Worm (Caenorhabditis elegans) whole organism, early embryonic: ENCODE data around the gene clc-1.

ENCODE experiments used
- B0310.2 ChIP-seq: sonication (generic microtip); optimal IDR thresholded peaks from 2 replicates; lab custom pipeline; 2016; ENCODE audit warnings: mild to moderate bottlenecking, missing genetic modification characterization, missing compliant biosample characterization
- aly-1 ChIP-seq: sonication (generic microtip); optimal IDR thresholded peaks from 2 replicates; lab custom pipeline; 2016; ENCODE audit warnings: missing genetic modification characterization, missing compliant biosample characterization
- ama-1 ChIP-seq: fragments of 150-350 bp; optimal IDR thresholded peaks from 2 replicates; lab custom pipeline; 2014
- flt-1 ChIP-seq: fragments of 200-800 bp; sonication (Bioruptor generic); IDR thresholded peaks from 2 replicates; pipeline ENCODE4 v1.3.6; 2022; ENCODE audit warnings: missing genetic modification characterization, missing compliant biosample characterization
- hmg-4 ChIP-seq: fragments of 200-800 bp; sonication (Bioruptor generic); optimal IDR thresholded peaks from 2 replicates; lab custom pipeline; 2018; ENCODE audit warnings: mild to moderate bottlenecking, missing genetic modification characterization, missing compliant biosample characterization
- pes-1 ChIP-seq: fragments of 200-800 bp; sonication (Bioruptor generic); IDR thresholded peaks from 2 replicates; pipeline ENCODE4 v1.3.6; 2022; ENCODE audit warnings: missing genetic modification reagents, missing genetic modification characterization, missing compliant biosample characterization
- scrt-1 ChIP-seq: fragments of 200-800 bp; sonication (Bioruptor generic); IDR thresholded peaks from 2 replicates; pipeline ENCODE4 v1.3.6; 2022; ENCODE audit warnings: missing genetic modification characterization, missing compliant biosample characterization
- tra-4 ChIP-seq: sonication (generic microtip); optimal IDR thresholded peaks from 2 replicates; lab custom pipeline; 2017; ENCODE audit warnings: missing genetic modification characterization, missing compliant biosample characterization

DNA sequence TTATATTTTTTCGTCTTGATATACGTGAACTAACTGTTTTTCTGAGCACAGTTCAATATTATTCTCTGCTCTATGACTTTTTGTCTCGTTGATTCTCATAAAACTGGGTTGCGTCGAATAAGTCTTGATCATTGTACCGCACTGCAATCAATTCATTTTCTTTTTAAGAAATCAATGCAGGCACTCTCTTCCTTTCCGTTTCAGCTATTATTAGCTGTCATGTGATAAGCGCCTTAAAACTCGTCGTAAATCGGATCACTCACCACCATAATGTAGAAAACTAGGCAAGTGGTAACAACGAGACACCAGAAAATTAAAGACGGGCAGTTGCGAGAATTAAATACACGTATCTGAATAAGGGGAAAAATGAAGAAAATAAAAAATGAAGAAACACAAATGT lies 39.9 kb upstream of the clc-1 start:
- TF ChIP-seq tra-4 (tag; lab: Kevin White, UChicago) = no peak
- no peak for TF ChIP-seq ama-1 (lab: Kevin White, UChicago)
- no peak for TF ChIP-seq scrt-1 (GFP tag; lab: Robert Waterston, UW)
- TF ChIP-seq flt-1 (GFP tag; lab: Robert Waterston, UW) = no peak
- TF ChIP-seq B0310.2 (tag; lab: Kevin White, UChicago) = no peak
- no peak for TF ChIP-seq hmg-4 (GFP tag; lab: Kevin White, UChicago)
- no peak for TF ChIP-seq aly-1 (tag; lab: Kevin White, UChicago)
- no peak for TF ChIP-seq pes-1 (GFP tag; lab: Robert Waterston, UW)
